Worm (Caenorhabditis elegans) whole organism, young adult: ENCODE measurements around the gene T15B7.8.

Experiments used
- nfya-1 ChIP-seq: sonication (generic microtip); optimal IDR thresholded peaks from 2 replicates; lab custom pipeline; 2017; ENCODE audit warnings: antibody characterized with exemption, missing compliant biosample characterization, missing genetic modification characterization, borderline replicate concordance; ENCODE audit not compliant: insufficient read depth
- nhr-80 ChIP-seq: sonication (generic microtip); optimal IDR thresholded peaks from 2 replicates; lab custom pipeline; 2016; ENCODE audit warnings: missing genetic modification characterization, missing compliant biosample characterization
- snpc-4 ChIP-seq, 5 experiments: fragments of 150-350 bp in 1 of 5; sonication (generic microtip) in 4 of 5; optimal IDR thresholded peaks; 2 replicates each; lab custom pipeline; 2014 to 2018; ENCODE audit warnings: missing genetic modification characterization in 5 of 5, missing biosample characterization in 3 of 5, antibody characterized with exemption in 2 of 5, mild to moderate bottlenecking in 2 of 5, missing compliant biosample characterization in 2 of 5, missing genotype in 2 of 5, moderate library complexity in 2 of 5, missing genetic modification reagents in 1 of 5

DNA sequence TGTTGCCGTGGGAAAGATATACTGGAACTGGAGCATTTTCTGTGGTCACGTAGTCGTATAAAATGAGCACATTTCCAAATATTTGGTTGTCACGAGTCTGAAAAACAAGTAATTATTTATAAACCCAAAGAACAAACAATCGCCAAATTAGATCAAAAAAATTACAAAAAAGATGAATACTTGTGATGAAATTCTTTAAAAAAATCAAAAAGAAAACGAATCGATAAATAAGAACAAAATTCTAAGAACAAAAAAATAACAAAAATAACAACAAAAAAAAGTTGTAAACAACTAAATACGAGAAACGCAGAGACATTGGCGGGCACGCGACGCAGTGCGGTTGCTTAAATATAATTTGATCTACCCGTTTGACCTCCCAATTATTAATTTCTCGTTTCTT, 47.9 kb upstream of the T15B7.8 start, which contains the start of gene ZC404.16:
- TF ChIP-seq nfya-1 (tag; lab: Kevin White, UChicago) (no peak), snpc-4 (GFP tag; optimal IDR thresholded peaks at IDR 0.05; lab: Kevin White, UChicago) (no peak), snpc-4 (tag; optimal IDR thresholded peaks at IDR 0.05; lab: Kevin White, UChicago) (no peak), nhr-80 (tag; lab: Kevin White, UChicago) (no peak)
